Worm (Caenorhabditis elegans) whole organism, young adult: ENCODE measurements around the gene Y57E12AR.1.
A peak's percentile ranks its signal among the peaks of the same experiment; 100 is the strongest.

Source experiments
- B0261.1 ChIP-seq: sonication (generic microtip); optimal IDR thresholded peaks from 2 replicates; lab custom pipeline; 2016; ENCODE audit warnings: mild to moderate bottlenecking, missing genetic modification characterization, moderate library complexity, missing compliant biosample characterization
- C06A6.2 ChIP-seq: fragments of 200-800 bp; sonication (Bioruptor generic); conservative IDR thresholded peaks from 2 replicates; pipeline ENCODE4 v1.3.6; 2022; ENCODE audit warnings: missing genetic modification characterization, missing compliant biosample characterization
- D2030.7 ChIP-seq: fragments of 200-800 bp; sonication (Bioruptor generic); IDR thresholded peaks from 2 replicates; pipeline ENCODE4 v1.3.6; 2022; ENCODE audit warnings: missing genetic modification reagents, missing genetic modification characterization, missing compliant biosample characterization
- F37B4.10 ChIP-seq: fragments of 200-800 bp; sonication (Bioruptor generic); IDR thresholded peaks from 2 replicates; pipeline ENCODE4 v1.3.6; 2022; ENCODE audit warnings: missing genetic modification characterization, missing compliant biosample characterization
- F57C9.4 ChIP-seq: sonication (generic microtip); optimal IDR thresholded peaks from 2 replicates; lab custom pipeline; 2017; ENCODE audit warnings: mild to moderate bottlenecking, missing genetic modification characterization, missing compliant biosample characterization
- K11D2.4 ChIP-seq: fragments of 200-800 bp; sonication (Bioruptor generic); IDR thresholded peaks from 2 replicates; pipeline ENCODE4 v1.3.6; 2022; ENCODE audit warnings: missing genetic modification reagents, missing genetic modification characterization, missing compliant biosample characterization
- Y53F4B.3 ChIP-seq: fragments of 200-800 bp; sonication (Bioruptor generic); IDR thresholded peaks from 2 replicates; pipeline ENCODE4 v1.3.6; 2022; ENCODE audit warnings: missing genetic modification reagents, missing genetic modification characterization, missing compliant biosample characterization
- Y79H2A.3 ChIP-seq: fragments of 200-800 bp; sonication (Bioruptor generic); conservative IDR thresholded peaks from 2 replicates; pipeline ENCODE4 v1.3.6; 2022; ENCODE audit warnings: missing genetic modification reagents, missing genetic modification characterization, missing compliant biosample characterization
- Y95B8A.8 ChIP-seq: fragments of 200-800 bp; sonication (Bioruptor generic); IDR thresholded peaks from 2 replicates; pipeline ENCODE4 v1.3.6; 2022; ENCODE audit warnings: missing genetic modification reagents, missing genetic modification characterization, missing compliant biosample characterization
- ama-1 ChIP-seq, 3 experiments: fragments of 150-350 bp in 1 of 3; sonication (generic microtip) in 2 of 3; optimal IDR thresholded peaks; 2 replicates each; lab custom pipeline; 2014 to 2018; ENCODE audit warnings: missing biosample characterization in 2 of 3, missing genetic modification characterization in 2 of 3, missing genetic modification reagents in 2 of 3
- aptf-3 ChIP-seq: fragments of 200-800 bp; sonication (Bioruptor generic); IDR thresholded peaks from 2 replicates; pipeline ENCODE4 v1.3.6; 2022; ENCODE audit warnings: missing genetic modification characterization, missing compliant biosample characterization
- atf-7 ChIP-seq: sonication (generic microtip); optimal IDR thresholded peaks from 2 replicates; lab custom pipeline; 2017; ENCODE audit warnings: mild to moderate bottlenecking, missing genetic modification characterization, missing compliant biosample characterization
- attf-3 ChIP-seq: fragments of 200-800 bp; sonication (Bioruptor generic); conservative IDR thresholded peaks from 2 replicates; pipeline ENCODE4 v1.3.6; 2022; ENCODE audit warnings: missing genetic modification reagents, missing genetic modification characterization, missing compliant biosample characterization
- bed-2 ChIP-seq: fragments of 200-800 bp; sonication (Bioruptor generic); IDR thresholded peaks from 2 replicates; pipeline ENCODE4 v1.3.6; 2022; ENCODE audit warnings: missing genetic modification reagents, missing genetic modification characterization, missing compliant biosample characterization
- ceh-100 ChIP-seq: fragments of 200-800 bp; sonication (Bioruptor generic); IDR thresholded peaks from 2 replicates; pipeline ENCODE4 v1.3.6; 2022; ENCODE audit warnings: missing genetic modification reagents, missing genetic modification characterization, missing compliant biosample characterization
- die-1 ChIP-seq: sonication (generic microtip); optimal IDR thresholded peaks from 2 replicates; lab custom pipeline; 2016; ENCODE audit warnings: missing genotype, mild to moderate bottlenecking, missing genetic modification characterization, missing compliant biosample characterization
- dpff-1 ChIP-seq: sonication (generic microtip); optimal IDR thresholded peaks from 2 replicates; lab custom pipeline; 2017; ENCODE audit warnings: mild to moderate bottlenecking, missing genetic modification characterization, missing compliant biosample characterization
- egl-18 ChIP-seq: fragments of 200-800 bp; sonication (Bioruptor generic); IDR thresholded peaks from 2 replicates; pipeline ENCODE4 v1.3.6; 2022; ENCODE audit warnings: missing genetic modification reagents, missing genetic modification characterization, missing compliant biosample characterization
- ekl-4 ChIP-seq: fragments of 200-800 bp; sonication (Bioruptor generic); IDR thresholded peaks from 2 replicates; pipeline ENCODE4 v1.3.6; 2022; ENCODE audit warnings: missing genetic modification reagents, missing genetic modification characterization, missing compliant biosample characterization
- fkh-3 ChIP-seq: sonication (generic microtip); optimal IDR thresholded peaks from 2 replicates; lab custom pipeline; 2016; ENCODE audit warnings: mild to moderate bottlenecking, missing genetic modification characterization, missing compliant biosample characterization
- gei-17 ChIP-seq: fragments of 200-800 bp; sonication (Bioruptor generic); optimal IDR thresholded peaks from 2 replicates; lab custom pipeline; 2018; ENCODE audit warnings: mild to moderate bottlenecking, missing genetic modification characterization, missing compliant biosample characterization
- him-1 ChIP-seq: sonication (generic microtip); optimal IDR thresholded peaks from 2 replicates; lab custom pipeline; 2016; ENCODE audit warnings: missing genotype, missing genetic modification reagents, missing genetic modification characterization, missing compliant biosample characterization
- lag-1 ChIP-seq: fragments of 200-800 bp; sonication (Bioruptor generic); IDR thresholded peaks from 2 replicates; pipeline ENCODE4 v1.3.6; 2022; ENCODE audit warnings: missing genetic modification reagents, missing genetic modification characterization, missing compliant biosample characterization
- let-526 ChIP-seq: fragments of 200-800 bp; sonication (Bioruptor generic); IDR thresholded peaks from 2 replicates; pipeline ENCODE4 v1.3.6; 2022; ENCODE audit warnings: missing genetic modification reagents, missing genetic modification characterization, missing compliant biosample characterization
- let-607 ChIP-seq, 2 experiments: fragments of 200-800 bp in 1 of 2; sonication (Bioruptor generic) in 1 of 2; sonication (generic microtip) in 1 of 2; optimal IDR thresholded peaks; 2 replicates each; lab custom pipeline; 2016 to 2018; ENCODE audit warnings: mild to moderate bottlenecking in 2 of 2, missing compliant biosample characterization in 2 of 2, missing genetic modification characterization in 2 of 2, moderate library complexity in 2 of 2, missing genotype in 1 of 2
- lin-54 ChIP-seq: fragments of 200-800 bp; sonication (Bioruptor generic); optimal IDR thresholded peaks from 2 replicates; lab custom pipeline; 2018; ENCODE audit warnings: mild to moderate bottlenecking, missing genetic modification characterization, missing compliant biosample characterization
- lsl-1 ChIP-seq: fragments of 200-800 bp; sonication (Bioruptor generic); optimal IDR thresholded peaks from 2 replicates; lab custom pipeline; 2018; ENCODE audit warnings: mild to moderate bottlenecking, missing genetic modification characterization, moderate library complexity, missing compliant biosample characterization
- lsy-27 ChIP-seq: sonication (generic microtip); optimal IDR thresholded peaks from 2 replicates; lab custom pipeline; 2017; ENCODE audit warnings: missing genetic modification characterization, mild to moderate bottlenecking, missing compliant biosample characterization, antibody characterized with exemption, missing genotype, borderline replicate concordance; ENCODE audit not compliant: insufficient read depth
- madf-10 ChIP-seq: sonication (generic microtip); optimal IDR thresholded peaks from 2 replicates; lab custom pipeline; 2016; ENCODE audit warnings: mild to moderate bottlenecking, missing genetic modification characterization, missing compliant biosample characterization
- mel-28 ChIP-seq: sonication (generic microtip); optimal IDR thresholded peaks from 2 replicates; lab custom pipeline; 2016; ENCODE audit warnings: borderline replicate concordance, mild to moderate bottlenecking, missing genetic modification characterization, missing compliant biosample characterization
- mes-4 ChIP-seq: sonication (generic microtip); optimal IDR thresholded peaks from 2 replicates; lab custom pipeline; 2016; ENCODE audit warnings: missing genotype, missing genetic modification characterization, missing compliant biosample characterization
- nhr-120 ChIP-seq: fragments of 200-800 bp; sonication (Bioruptor generic); IDR thresholded peaks from 2 replicates; pipeline ENCODE4 v1.3.6; 2022; ENCODE audit warnings: missing genetic modification characterization, missing compliant biosample characterization
- nhr-179 ChIP-seq: sonication (generic microtip); optimal IDR thresholded peaks from 2 replicates; lab custom pipeline; 2016; ENCODE audit warnings: mild to moderate bottlenecking, missing genetic modification characterization, missing compliant biosample characterization
- nhr-27 ChIP-seq: fragments of 200-800 bp; sonication (Bioruptor generic); optimal IDR thresholded peaks from 2 replicates; lab custom pipeline; 2018; ENCODE audit warnings: mild to moderate bottlenecking, missing genetic modification characterization, moderate library complexity, missing compliant biosample characterization
- nhr-80 ChIP-seq: sonication (generic microtip); optimal IDR thresholded peaks from 2 replicates; lab custom pipeline; 2016; ENCODE audit warnings: missing genetic modification characterization, missing compliant biosample characterization
- nhr-90 ChIP-seq: sonication (generic microtip); optimal IDR thresholded peaks from 2 replicates; lab custom pipeline; 2016; ENCODE audit warnings: missing genotype, mild to moderate bottlenecking, missing genetic modification characterization, missing compliant biosample characterization
- rpc-1 ChIP-seq, 2 experiments: fragments of 150-350 bp in 1 of 2; sonication (generic microtip) in 1 of 2; optimal IDR thresholded peaks; 2 replicates each; lab custom pipeline; 2014 to 2018; ENCODE audit warnings: missing biosample characterization in 1 of 2, missing genetic modification characterization in 1 of 2, missing genetic modification reagents in 1 of 2, missing genotype in 1 of 2
- snpc-4 ChIP-seq, 5 experiments: fragments of 150-350 bp in 1 of 5; sonication (generic microtip) in 4 of 5; optimal IDR thresholded peaks; 2 replicates each; lab custom pipeline; 2014 to 2018; ENCODE audit warnings: missing genetic modification characterization in 5 of 5, missing biosample characterization in 3 of 5, antibody characterized with exemption in 2 of 5, mild to moderate bottlenecking in 2 of 5, missing compliant biosample characterization in 2 of 5, missing genotype in 2 of 5, moderate library complexity in 2 of 5, missing genetic modification reagents in 1 of 5
- sptf-2 ChIP-seq: fragments of 200-800 bp; sonication (Bioruptor generic); optimal IDR thresholded peaks from 2 replicates; lab custom pipeline; 2018; ENCODE audit warnings: mild to moderate bottlenecking, missing genetic modification characterization, missing compliant biosample characterization
- tbp1 ChIP-seq: fragments of 200-800 bp; sonication (Bioruptor generic); optimal IDR thresholded peaks from 2 replicates; lab custom pipeline; 2018; ENCODE audit warnings: mild to moderate bottlenecking, missing genetic modification characterization, missing compliant biosample characterization
- xnd-1 ChIP-seq: sonication (generic microtip); optimal IDR thresholded peaks from 2 replicates; lab custom pipeline; 2016; ENCODE audit warnings: missing genotype, missing genetic modification reagents, missing genetic modification characterization, missing compliant biosample characterization
- zfh-2 ChIP-seq: fragments of 200-800 bp; sonication (Bioruptor generic); conservative IDR thresholded peaks from 2 replicates; pipeline ENCODE4 v1.3.6; 2022; ENCODE audit warnings: missing genetic modification reagents, missing genetic modification characterization, missing compliant biosample characterization
- ztf-22 ChIP-seq: fragments of 200-800 bp; sonication (Bioruptor generic); optimal IDR thresholded peaks from 2 replicates; lab custom pipeline; 2018; ENCODE audit warnings: mild to moderate bottlenecking, missing genetic modification characterization, moderate library complexity, missing compliant biosample characterization
- ztf-6 ChIP-seq: fragments of 200-800 bp; sonication (Bioruptor generic); IDR thresholded peaks from 2 replicates; pipeline ENCODE4 v1.3.6; 2022; ENCODE audit warnings: missing genetic modification reagents, missing genetic modification characterization, missing compliant biosample characterization

The Y57E12AR.1 gene

DNA sequence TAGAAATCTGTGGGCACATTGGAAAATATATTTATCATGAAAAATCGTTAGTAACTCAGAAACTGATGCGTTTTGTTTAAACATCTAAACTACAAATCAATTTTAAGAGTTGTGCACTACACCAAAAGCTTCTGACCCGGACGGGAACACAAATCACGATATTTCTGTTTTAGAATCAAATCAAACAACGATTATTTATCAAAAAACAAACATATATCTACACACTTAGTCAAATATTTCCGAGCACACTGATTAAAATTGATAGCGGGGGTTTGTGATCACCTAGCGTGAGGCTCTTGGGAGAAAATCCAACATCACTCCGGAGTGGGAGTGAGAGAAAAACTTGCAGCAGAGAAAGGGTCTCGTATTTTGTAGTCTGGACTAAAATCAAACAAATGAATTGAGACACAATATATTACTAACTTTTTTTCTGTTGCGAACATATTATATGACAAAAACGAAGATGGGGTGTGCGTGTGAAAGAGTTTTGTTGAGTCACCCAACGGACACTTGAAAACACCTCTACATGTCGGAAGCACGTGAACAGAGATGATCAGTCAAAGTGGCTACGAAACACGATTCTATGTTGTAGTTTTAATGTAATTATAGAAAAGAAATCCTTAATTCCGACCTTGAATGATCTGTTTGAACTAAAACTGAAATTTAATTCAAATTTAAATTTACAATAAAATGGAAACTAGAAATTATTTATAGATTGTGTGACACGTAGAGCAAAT lies 30.3 kb upstream of the Y57E12AR.1 start:
- TF ChIP-seq nhr-80 (peak; percentile 40), D2030.7 (no peak)

DNA sequence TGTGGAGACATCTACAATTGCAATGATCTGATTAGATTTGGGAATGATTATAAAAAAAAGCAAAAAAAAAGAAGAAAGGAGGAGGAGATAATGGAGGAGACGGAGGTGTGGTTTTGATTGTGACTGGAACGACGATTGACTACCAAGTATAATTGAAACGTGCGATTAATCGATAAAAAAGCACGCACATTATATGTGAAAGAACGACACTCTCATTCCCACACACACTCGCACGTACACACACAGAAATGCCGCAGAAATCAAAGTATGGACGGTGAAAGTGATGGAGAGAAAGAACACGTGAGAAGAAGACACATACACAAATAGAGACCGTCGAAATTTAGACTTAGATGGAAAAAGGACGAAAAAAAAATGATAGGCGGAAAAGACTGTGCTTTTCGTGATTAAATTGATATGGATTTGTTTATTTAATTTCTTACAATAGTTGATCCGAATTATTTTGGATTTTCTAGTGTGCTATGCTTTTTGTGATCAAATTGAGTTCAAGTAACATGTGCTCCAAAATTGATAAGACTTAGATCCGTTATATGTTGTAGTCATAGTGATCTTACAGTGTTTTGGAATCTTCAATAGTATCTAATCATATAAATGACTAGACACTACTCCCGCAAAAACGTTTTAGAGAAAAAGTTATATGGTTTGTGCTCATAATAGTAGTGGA lies 28.7 kb upstream of the Y57E12AR.1 start, which contains the start of gene nhr-135:
nhr-135 (minus strand) TSS at position 51 of the 682 bp plus-strand sequence.
- TF ChIP-seq B0261.1 (tag; lab: Kevin White, UChicago) (no peak), D2030.7 (no peak), lin-54 (GFP tag; lab: Kevin White, UChicago) (no peak), ekl-4 (GFP tag; lab: Robert Waterston, UW) (no peak), xnd-1 (tag; lab: Kevin White, UChicago) (no peak), ztf-6 (no peak), mes-4 (tag; lab: Kevin White, UChicago) (no peak), lsy-27 (tag; lab: Kevin White, UChicago) (no peak), K11D2.4 (no peak), aptf-3 (no peak), zfh-2 (GFP tag; lab: Robert Waterston, UW) (no peak), nhr-120 (GFP tag; lab: Robert Waterston, UW) (no peak), snpc-4 (GFP tag; optimal IDR thresholded peaks at IDR 0.05; lab: Kevin White, UChicago) (no peak), snpc-4 (tag; optimal IDR thresholded peaks at IDR 0.05; lab: Kevin White, UChicago) (peak in 1 of 4 experiments; percentile 35), ceh-100 (GFP tag; lab: Robert Waterston, UW) (no peak), F37B4.10 (GFP tag; lab: Robert Waterston, UW) (no peak), mel-28 (tag; lab: Kevin White, UChicago) (no peak), dpff-1 (no peak), Y95B8A.8 (GFP tag; lab: Robert Waterston, UW) (no peak), Y53F4B.3 (GFP tag; lab: Robert Waterston, UW) (no peak), egl-18 (no peak), bed-2 (no peak), ztf-22 (GFP tag; lab: Kevin White, UChicago) (no peak), him-1 (tag; lab: Kevin White, UChicago) (no peak), lsl-1 (no peak), tbp1 (GFP tag; lab: Kevin White, UChicago) (peak; percentile 39), fkh-3 (tag; lab: Kevin White, UChicago) (no peak), nhr-27 (tag; lab: Kevin White, UChicago) (no peak), die-1 (tag; lab: Kevin White, UChicago) (no peak), lag-1 (GFP tag; lab: Robert Waterston, UW) (no peak), nhr-179 (tag; lab: Kevin White, UChicago) (no peak), sptf-2 (no peak), let-607 (tag; optimal IDR thresholded peaks at IDR 0.05; lab: Kevin White, UChicago) (peak; percentile 18 to 32), madf-10 (peak; percentile 61), gei-17 (GFP tag; lab: Kevin White, UChicago) (no peak), rpc-1 (optimal IDR thresholded peaks at IDR 0.05; lab: Kevin White, UChicago) (no peak), rpc-1 (tag; optimal IDR thresholded peaks at IDR 0.05; lab: Kevin White, UChicago) (no peak), atf-7 (tag; lab: Kevin White, UChicago) (peak; percentile 45), C06A6.2 (GFP tag; lab: Robert Waterston, UW) (no peak; the same call in 1 of the 2 replicates), attf-3 (GFP tag; lab: Robert Waterston, UW) (no peak), nhr-90 (tag; lab: Kevin White, UChicago) (peak; percentile 17), ama-1 (optimal IDR thresholded peaks at IDR 0.05; lab: Kevin White, UChicago) (peak; percentile 16), ama-1 (GFP tag; optimal IDR thresholded peaks at IDR 0.05; lab: Kevin White, UChicago) (no peak), F57C9.4 (tag; lab: Kevin White, UChicago) (no peak), Y79H2A.3 (GFP tag; lab: Robert Waterston, UW) (no peak), let-526 (no peak)
